Worm (Caenorhabditis elegans) whole organism, young adult: ENCODE measurements around the gene C06A8.6.

Experiments
- B0035.1 ChIP-seq: sonication (generic microtip); optimal IDR thresholded peaks from 2 replicates; lab custom pipeline; 2016; ENCODE audit warnings: missing genetic modification characterization, mild to moderate bottlenecking, missing compliant biosample characterization, missing genotype, missing genetic modification reagents
- B0261.1 ChIP-seq: sonication (generic microtip); optimal IDR thresholded peaks from 2 replicates; lab custom pipeline; 2016; ENCODE audit warnings: mild to moderate bottlenecking, missing genetic modification characterization, moderate library complexity, missing compliant biosample characterization
- B0336.3 ChIP-seq: fragments of 200-800 bp; sonication (Bioruptor generic); IDR thresholded peaks from 2 replicates; pipeline ENCODE4 v1.3.6; 2022; ENCODE audit warnings: missing genetic modification characterization, missing compliant biosample characterization
- C06A6.2 ChIP-seq: fragments of 200-800 bp; sonication (Bioruptor generic); conservative IDR thresholded peaks from 2 replicates; pipeline ENCODE4 v1.3.6; 2022; ENCODE audit warnings: missing genetic modification characterization, missing compliant biosample characterization
- F39B2.1 ChIP-seq: fragments of 200-800 bp; sonication (Bioruptor generic); IDR thresholded peaks from 2 replicates; pipeline ENCODE4 v1.3.6; 2022; ENCODE audit warnings: missing genetic modification reagents, missing genetic modification characterization, missing compliant biosample characterization
- F57C9.4 ChIP-seq: sonication (generic microtip); optimal IDR thresholded peaks from 2 replicates; lab custom pipeline; 2017; ENCODE audit warnings: mild to moderate bottlenecking, missing genetic modification characterization, missing compliant biosample characterization
- Y53G8AR.9 ChIP-seq: fragments of 200-800 bp; sonication (Bioruptor generic); conservative IDR thresholded peaks from 2 replicates; pipeline ENCODE4 v1.3.6; 2022; ENCODE audit warnings: missing genetic modification reagents, missing genetic modification characterization, missing compliant biosample characterization
- Y56A3A.18 ChIP-seq: fragments of 200-800 bp; sonication (Bioruptor generic); IDR thresholded peaks from 2 replicates; pipeline ENCODE4 v1.3.6; 2022; ENCODE audit warnings: missing genetic modification reagents, missing genetic modification characterization, missing compliant biosample characterization
- Y79H2A.3 ChIP-seq: fragments of 200-800 bp; sonication (Bioruptor generic); conservative IDR thresholded peaks from 2 replicates; pipeline ENCODE4 v1.3.6; 2022; ENCODE audit warnings: missing genetic modification reagents, missing genetic modification characterization, missing compliant biosample characterization
- ZK185.1 ChIP-seq: sonication (generic microtip); optimal IDR thresholded peaks from 2 replicates; lab custom pipeline; 2016; ENCODE audit warnings: mild to moderate bottlenecking, missing genetic modification characterization, missing compliant biosample characterization; ENCODE audit not compliant: poor library complexity, severe bottlenecking
- aptf-2 ChIP-seq: fragments of 200-800 bp; sonication (Bioruptor generic); conservative IDR thresholded peaks from 2 replicates; pipeline ENCODE4 v1.3.6; 2022; ENCODE audit warnings: missing genetic modification reagents, missing genetic modification characterization, missing compliant biosample characterization
- athp-1 ChIP-seq: sonication (generic microtip); optimal IDR thresholded peaks from 2 replicates; lab custom pipeline; 2017; ENCODE audit warnings: mild to moderate bottlenecking, missing genetic modification characterization, missing compliant biosample characterization
- attf-5 ChIP-seq: fragments of 200-800 bp; sonication (Bioruptor generic); optimal IDR thresholded peaks from 2 replicates; lab custom pipeline; 2018; ENCODE audit warnings: mild to moderate bottlenecking, missing genetic modification characterization, missing compliant biosample characterization
- bed-2 ChIP-seq: fragments of 200-800 bp; sonication (Bioruptor generic); IDR thresholded peaks from 2 replicates; pipeline ENCODE4 v1.3.6; 2022; ENCODE audit warnings: missing genetic modification reagents, missing genetic modification characterization, missing compliant biosample characterization
- cebp-1 ChIP-seq, 2 experiments: fragments of 200-800 bp in 1 of 2; sonication (Bioruptor generic) in 1 of 2; sonication (generic microtip) in 1 of 2; IDR thresholded peaks in 1 of 2; optimal IDR thresholded peaks in 1 of 2; 2 replicates each; pipeline versions ENCODE4 v1.3.6 to Lab custom; 2017 to 2022; ENCODE audit warnings: missing compliant biosample characterization in 2 of 2, missing genetic modification characterization in 2 of 2, mild to moderate bottlenecking in 1 of 2, missing genetic modification reagents in 1 of 2, moderate library complexity in 1 of 2
- ceh-40 ChIP-seq: fragments of 200-800 bp; sonication (Bioruptor generic); IDR thresholded peaks from 2 replicates; pipeline ENCODE4 v1.3.6; 2022; ENCODE audit warnings: missing genetic modification characterization, missing compliant biosample characterization
- ceh-58 ChIP-seq: fragments of 200-800 bp; sonication (Bioruptor generic); IDR thresholded peaks from 2 replicates; pipeline ENCODE4 v1.3.6; 2022; ENCODE audit warnings: missing genetic modification characterization, missing compliant biosample characterization
- die-1 ChIP-seq: sonication (generic microtip); optimal IDR thresholded peaks from 2 replicates; lab custom pipeline; 2016; ENCODE audit warnings: missing genotype, mild to moderate bottlenecking, missing genetic modification characterization, missing compliant biosample characterization
- dox-1 ChIP-seq: fragments of 200-800 bp; sonication (Bioruptor generic); IDR thresholded peaks from 2 replicates; pipeline ENCODE4 v1.3.6; 2022; ENCODE audit warnings: missing genetic modification reagents, missing genetic modification characterization, missing compliant biosample characterization
- egl-18 ChIP-seq: fragments of 200-800 bp; sonication (Bioruptor generic); IDR thresholded peaks from 2 replicates; pipeline ENCODE4 v1.3.6; 2022; ENCODE audit warnings: missing genetic modification reagents, missing genetic modification characterization, missing compliant biosample characterization
- egrh-3 ChIP-seq: fragments of 200-800 bp; sonication (Bioruptor generic); IDR thresholded peaks from 2 replicates; pipeline ENCODE4 v1.3.6; 2022; ENCODE audit warnings: missing genetic modification reagents, missing genetic modification characterization, missing compliant biosample characterization
- hmg-20 ChIP-seq: fragments of 200-800 bp; sonication (Bioruptor generic); IDR thresholded peaks from 2 replicates; pipeline ENCODE4 v1.3.6; 2022; ENCODE audit warnings: missing genetic modification reagents, missing genetic modification characterization, missing compliant biosample characterization
- lag-1 ChIP-seq: fragments of 200-800 bp; sonication (Bioruptor generic); IDR thresholded peaks from 2 replicates; pipeline ENCODE4 v1.3.6; 2022; ENCODE audit warnings: missing genetic modification reagents, missing genetic modification characterization, missing compliant biosample characterization
- let-607 ChIP-seq, 2 experiments: fragments of 200-800 bp in 1 of 2; sonication (Bioruptor generic) in 1 of 2; sonication (generic microtip) in 1 of 2; optimal IDR thresholded peaks; 2 replicates each; lab custom pipeline; 2016 to 2018; ENCODE audit warnings: mild to moderate bottlenecking in 2 of 2, missing compliant biosample characterization in 2 of 2, missing genetic modification characterization in 2 of 2, moderate library complexity in 2 of 2, missing genotype in 1 of 2
- lin-35 ChIP-seq, 3 experiments: fragments of 150-350 bp in 2 of 3; sonication (generic microtip) in 1 of 3; optimal IDR thresholded peaks; 2 replicates each; lab custom pipeline; 2014 to 2018; ENCODE audit warnings: missing biosample characterization in 3 of 3, missing genetic modification characterization in 3 of 3, missing genetic modification reagents in 3 of 3
- nfya-2 ChIP-seq: fragments of 200-800 bp; sonication (Bioruptor generic); IDR thresholded peaks from 2 replicates; pipeline ENCODE4 v1.3.6; 2022; ENCODE audit warnings: missing genetic modification reagents, missing genetic modification characterization, missing compliant biosample characterization
- nhr-179 ChIP-seq: sonication (generic microtip); optimal IDR thresholded peaks from 2 replicates; lab custom pipeline; 2016; ENCODE audit warnings: mild to moderate bottlenecking, missing genetic modification characterization, missing compliant biosample characterization
- nhr-80 ChIP-seq: sonication (generic microtip); optimal IDR thresholded peaks from 2 replicates; lab custom pipeline; 2016; ENCODE audit warnings: missing genetic modification characterization, missing compliant biosample characterization
- rcor-1 ChIP-seq: fragments of 200-800 bp; sonication (Bioruptor generic); IDR thresholded peaks from 2 replicates; pipeline ENCODE4 v1.3.6; 2022; ENCODE audit warnings: missing genetic modification reagents, missing genetic modification characterization, missing compliant biosample characterization
- repo-1 ChIP-seq: sonication (generic microtip); optimal IDR thresholded peaks from 2 replicates; lab custom pipeline; 2017; ENCODE audit warnings: mild to moderate bottlenecking, missing genetic modification characterization, missing compliant biosample characterization
- sea-2 ChIP-seq: fragments of 200-800 bp; sonication (Bioruptor generic); IDR thresholded peaks from 2 replicates; pipeline ENCODE4 v1.3.6; 2022; ENCODE audit warnings: missing genetic modification characterization, missing compliant biosample characterization
- snpc-1.3 ChIP-seq: sonication (generic microtip); optimal IDR thresholded peaks from 2 replicates; lab custom pipeline; 2017; ENCODE audit warnings: missing genetic modification characterization, mild to moderate bottlenecking, missing compliant biosample characterization, antibody characterized with exemption, moderate library complexity, missing genotype, missing genetic modification reagents; ENCODE audit not compliant: insufficient read depth
- snpc-3.4 ChIP-seq: sonication (generic microtip); optimal IDR thresholded peaks from 2 replicates; lab custom pipeline; 2017; ENCODE audit warnings: missing genetic modification characterization, mild to moderate bottlenecking, missing compliant biosample characterization, antibody characterized with exemption, moderate library complexity, missing genotype, missing genetic modification reagents
- sptf-2 ChIP-seq: fragments of 200-800 bp; sonication (Bioruptor generic); optimal IDR thresholded peaks from 2 replicates; lab custom pipeline; 2018; ENCODE audit warnings: mild to moderate bottlenecking, missing genetic modification characterization, missing compliant biosample characterization
- tbp1 ChIP-seq: fragments of 200-800 bp; sonication (Bioruptor generic); optimal IDR thresholded peaks from 2 replicates; lab custom pipeline; 2018; ENCODE audit warnings: mild to moderate bottlenecking, missing genetic modification characterization, missing compliant biosample characterization
- tbx-9 ChIP-seq: sonication (generic microtip); optimal IDR thresholded peaks from 2 replicates; lab custom pipeline; 2016; ENCODE audit warnings: borderline replicate concordance, missing genetic modification characterization, inconsistent platforms, missing compliant biosample characterization
- unc-130 ChIP-seq: sonication (generic microtip); optimal IDR thresholded peaks from 2 replicates; lab custom pipeline; 2016; ENCODE audit warnings: missing genetic modification reagents, missing genetic modification characterization, missing compliant biosample characterization
- unc-62 ChIP-seq: fragments of 150-350 bp; optimal IDR thresholded peaks from 2 replicates; lab custom pipeline; 2014; ENCODE audit warnings: missing biosample characterization, missing genetic modification reagents, missing genetic modification characterization
- xnd-1 ChIP-seq: sonication (generic microtip); optimal IDR thresholded peaks from 2 replicates; lab custom pipeline; 2016; ENCODE audit warnings: missing genotype, missing genetic modification reagents, missing genetic modification characterization, missing compliant biosample characterization
- zfh-2 ChIP-seq: fragments of 200-800 bp; sonication (Bioruptor generic); conservative IDR thresholded peaks from 2 replicates; pipeline ENCODE4 v1.3.6; 2022; ENCODE audit warnings: missing genetic modification reagents, missing genetic modification characterization, missing compliant biosample characterization
- ztf-26 ChIP-seq: sonication (generic microtip); optimal IDR thresholded peaks from 2 replicates; lab custom pipeline; 2017; ENCODE audit warnings: missing genetic modification characterization, missing compliant biosample characterization

The C06A8.6 gene

DNA sequence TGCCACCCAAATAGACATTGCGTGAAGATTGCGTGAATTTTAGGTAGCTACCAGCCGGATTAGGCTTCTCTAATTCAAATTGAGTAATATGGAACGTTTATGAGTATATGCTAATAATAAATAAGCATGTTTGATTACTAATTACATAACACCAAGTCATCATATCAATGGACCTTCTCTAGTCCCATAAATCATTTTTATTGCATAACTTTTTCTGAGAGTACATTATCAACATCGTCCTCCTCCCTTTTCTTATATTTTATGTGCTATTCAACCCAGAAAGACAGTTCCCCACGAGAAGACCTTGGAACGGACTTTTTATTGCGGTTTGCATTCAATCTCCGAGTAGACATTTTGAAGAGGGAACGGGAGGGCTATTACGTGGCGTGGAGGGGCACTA lies 40.0 kb downstream of the C06A8.6 start:
- 0 out of 2 replicates have a peak, but pooled peaks have one; percentile 19 for TF ChIP-seq Y56A3A.18 (GFP tag; lab: Robert Waterston, UW)
- TF ChIP-seq nfya-2 (GFP tag; lab: Robert Waterston, UW), result no peak
- TF ChIP-seq repo-1 (tag; lab: Kevin White, UChicago), result no peak
- TF ChIP-seq sea-2, result no peak

- no peak for TF ChIP-seq sptf-2 (GFP tag; lab: Kevin White, UChicago)
- TF ChIP-seq zfh-2 (GFP tag; lab: Robert Waterston, UW), result no peak
- no peak for TF ChIP-seq egl-18
- TF ChIP-seq hmg-20 (GFP tag; lab: Robert Waterston, UW), result no peak
- no peak for TF ChIP-seq egrh-3 (GFP tag; lab: Robert Waterston, UW)
- no peak for TF ChIP-seq ztf-26
- no peak for TF ChIP-seq Y79H2A.3
- no peak for TF ChIP-seq athp-1 (tag; lab: Kevin White, UChicago)
- no peak for TF ChIP-seq ceh-40 (GFP tag; lab: Robert Waterston, UW)
- TF ChIP-seq C06A6.2 (GFP tag; lab: Robert Waterston, UW), result no peak
- no peak for TF ChIP-seq bed-2 (GFP tag; lab: Robert Waterston, UW)
- TF ChIP-seq Y53G8AR.9 (GFP tag; lab: Robert Waterston, UW), result no peak
- TF ChIP-seq aptf-2 (GFP tag; lab: Robert Waterston, UW), result no peak
- no peak for TF ChIP-seq lin-35 (GFP tag; optimal IDR thresholded peaks at IDR 0.05; lab: Kevin White, UChicago)
- no peak for TF ChIP-seq rcor-1 (GFP tag; lab: Robert Waterston, UW)
- TF ChIP-seq xnd-1 (tag; lab: Kevin White, UChicago), result no peak
- TF ChIP-seq F39B2.1 (GFP tag; lab: Robert Waterston, UW), result no peak
- no peak for TF ChIP-seq tbx-9 (tag; lab: Kevin White, UChicago)
- no peak for TF ChIP-seq attf-5 (GFP tag; lab: Kevin White, UChicago)
Measured at ce11 chrII:7813237-7813636, 40.9 kb downstream of the C06A8.6 start.

ce11 chrII:7813645-7814044 lies 41.3 kb downstream of the C06A8.6 start:
- TF ChIP-seq die-1 (tag; lab: Kevin White, UChicago) (no peak), snpc-3.4 (tag; lab: Kevin White, UChicago) (no peak), ZK185.1 (no peak), nhr-80 (peak; percentile 34)

- TF ChIP-seq xnd-1 (tag; lab: Kevin White, UChicago) (no peak), ceh-40 (GFP tag; lab: Robert Waterston, UW) (no peak), snpc-1.3 (no peak), zfh-2 (GFP tag; lab: Robert Waterston, UW) (no peak), B0261.1 (tag; lab: Kevin White, UChicago) (no peak), tbp1 (GFP tag; lab: Kevin White, UChicago) (no peak), F57C9.4 (tag; lab: Kevin White, UChicago) (no peak), F39B2.1 (GFP tag; lab: Robert Waterston, UW) (no peak)
Measured at ce11 chrII:7814215-7814614, 41.9 kb downstream of the C06A8.6 start.

DNA sequence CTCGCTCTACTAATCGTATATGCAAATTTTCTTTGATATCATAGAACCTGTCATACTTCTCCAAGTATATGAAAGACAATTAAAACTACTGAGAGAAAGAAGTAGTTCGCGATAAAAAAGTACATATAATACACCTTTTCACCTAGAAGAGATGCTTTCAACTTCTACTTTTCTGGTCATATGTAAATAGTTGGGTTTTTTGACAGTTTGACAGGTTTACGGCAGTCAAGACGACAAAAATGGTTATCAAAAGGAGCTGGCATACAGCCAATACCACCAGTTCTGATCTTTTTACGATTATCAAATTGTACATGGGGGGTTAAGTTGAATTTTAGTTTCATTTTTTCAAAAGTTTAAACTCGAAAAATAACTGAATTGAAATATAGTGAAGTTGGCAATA lies 42.6 kb downstream of the C06A8.6 start:
- TF ChIP-seq nhr-80, result peak; percentile 84
- TF ChIP-seq cebp-1 (GFP tag; IDR thresholded peaks at IDR 0.05; lab: Robert Waterston, UW), result no peak
- TF ChIP-seq cebp-1 (tag; optimal IDR thresholded peaks at IDR 0.05; lab: Kevin White, UChicago), result peak; percentile 17
- TF ChIP-seq lag-1 (GFP tag; lab: Robert Waterston, UW), result no peak
- peak in 1 of 2 experiments; percentile 17 for TF ChIP-seq let-607 (tag; optimal IDR thresholded peaks at IDR 0.05; lab: Kevin White, UChicago)
- TF ChIP-seq unc-130 (GFP tag; lab: Kevin White, UChicago), result no peak
- no peak for TF ChIP-seq nhr-179 (tag; lab: Kevin White, UChicago)
- TF ChIP-seq B0035.1 (tag; lab: Kevin White, UChicago), result no peak
- no peak for TF ChIP-seq B0336.3 (GFP tag; lab: Robert Waterston, UW)
- TF ChIP-seq dox-1, result peak; percentile 6; the same call in 1 of the 2 replicates
- TF ChIP-seq ceh-58 (GFP tag; lab: Robert Waterston, UW), result no peak
- no peak for TF ChIP-seq Y53G8AR.9 (GFP tag; lab: Robert Waterston, UW)
- TF ChIP-seq unc-62 (GFP tag; lab: Kevin White, UChicago), result peak; percentile 97
- no peak for TF ChIP-seq athp-1 (tag; lab: Kevin White, UChicago)
